Fruit fly (Drosophila melanogaster): ENCODE results near the gene CG15771.
A peak's percentile ranks its signal among the peaks of the same experiment; 100 is the strongest.

The CG15771 gene

dm6 chrX:5718476-5719012 is 36.8 kb upstream of the CG15771 start (continued):
- TF ChIP-seq Sry-β (GFP tag; optimal IDR thresholded peaks at IDR 0.05) (no peak), CG6854 (GFP tag; optimal IDR thresholded peaks at IDR 0.05) (peak; percentile 17), repo (GFP tag; optimal IDR thresholded peaks at IDR 0.05) (no peak), CG10321 (GFP tag; IDR thresholded peaks at IDR 0.05) (no peak), chn (GFP tag; optimal IDR thresholded peaks at IDR 0.05) (no peak), Abd-B (GFP tag; optimal IDR thresholded peaks at IDR 0.05) (no peak), Aef1 (GFP tag; IDR thresholded peaks at IDR 0.05) (peak; percentile 58; the same call in 2 of the 3 replicates), ab (GFP tag; optimal IDR thresholded peaks at IDR 0.05) (no peak), hb (GFP tag; IDR thresholded peaks at IDR 0.05; ENCODE audit: partially characterized antibody) (no peak), CG6765 (GFP tag; optimal IDR thresholded peaks at IDR 0.05) (peak; percentile 2), Fer3 (tag; optimal IDR thresholded peaks at IDR 0.05) (peak; percentile 82), CG4360 (GFP tag; IDR thresholded peaks at IDR 0.05) (no peak), Elba2 (GFP tag; optimal IDR thresholded peaks at IDR 0.05) (no peak), Hsf (GFP tag; optimal IDR thresholded peaks at IDR 0.05) (no peak), ATbp (GFP tag; optimal IDR thresholded peaks at IDR 0.05) (no peak), crp (GFP tag; optimal IDR thresholded peaks at IDR 0.05) (no peak), MESR4 (GFP tag; optimal IDR thresholded peaks at IDR 0.05) (no peak), Ets97D (GFP tag; optimal IDR thresholded peaks at IDR 0.05) (no peak), CG16779 (GFP tag; IDR thresholded peaks at IDR 0.05) (no peak), CG8359 (GFP tag; optimal IDR thresholded peaks at IDR 0.05; ENCODE audit: borderline replicate concordance) (no peak), klu (GFP tag; IDR thresholded peaks at IDR 0.05) (no peak), tup (GFP tag; optimal IDR thresholded peaks at IDR 0.05) (no peak), CG10979 (tag; optimal IDR thresholded peaks at IDR 0.05) (no peak), gsb (GFP tag; IDR thresholded peaks at IDR 0.05) (peak; percentile 51; the same call in 1 of the 2 replicates), Taf1 (GFP tag; IDR thresholded peaks at IDR 0.05) (peak; percentile 75), CG13775 (GFP tag; optimal IDR thresholded peaks at IDR 0.05) (peak; percentile 35), MBD-R2 (GFP tag; IDR thresholded peaks at IDR 0.05) (peak; percentile 47; the same call in 1 of the 2 replicates), CG13424 (tag; optimal IDR thresholded peaks at IDR 0.05) (peak; percentile 62), HLH4C (GFP tag; IDR thresholded peaks at IDR 0.05; ENCODE audit: partially characterized antibody) (no peak), CG9437 (GFP tag; optimal IDR thresholded peaks at IDR 0.05) (peak; percentile 42), Sin3A (optimal IDR thresholded peaks at IDR 0.05) (no peak), NC2α (GFP tag; optimal IDR thresholded peaks at IDR 0.05) (no peak), Six4 (GFP tag; optimal IDR thresholded peaks at IDR 0.05) (no peak), CoRest (tag; optimal IDR thresholded peaks at IDR 0.05) (peak; percentile 71), gce (GFP tag; IDR thresholded peaks at IDR 0.05) (no peak), zen2 (GFP tag; IDR thresholded peaks at IDR 0.05; ENCODE audit: partially characterized antibody) (no peak), kni (GFP tag; optimal IDR thresholded peaks at IDR 0.05) (no peak), CG15601 (tag; optimal IDR thresholded peaks at IDR 0.05) (no peak), usp (GFP tag; optimal IDR thresholded peaks at IDR 0.05) (no peak), CG15269 (tag; optimal IDR thresholded peaks at IDR 0.05) (peak; percentile 81), lab (GFP tag; optimal IDR thresholded peaks at IDR 0.05) (peak; percentile 87), CG7839 (tag; optimal IDR thresholded peaks at IDR 0.05) (peak; percentile 79), sob (GFP tag; IDR thresholded peaks at IDR 0.05) (peak; percentile 82), CG7271 (tag; optimal IDR thresholded peaks at IDR 0.05) (no peak), ewg (GFP tag; optimal IDR thresholded peaks at IDR 0.05) (no peak), Asciz (GFP tag; optimal IDR thresholded peaks at IDR 0.05) (no peak), ara (GFP tag; IDR thresholded peaks at IDR 0.05) (no peak), CG6683 (GFP tag; optimal IDR thresholded peaks at IDR 0.05) (peak; percentile 44), tap (tag; optimal IDR thresholded peaks at IDR 0.05) (peak; percentile 23), CG17568 (GFP tag; optimal IDR thresholded peaks at IDR 0.05) (peak; percentile 52)

Measured in whole organism, embryonic.